Worm (Caenorhabditis elegans): ENCODE results near the gene nhr-120.

DNA sequence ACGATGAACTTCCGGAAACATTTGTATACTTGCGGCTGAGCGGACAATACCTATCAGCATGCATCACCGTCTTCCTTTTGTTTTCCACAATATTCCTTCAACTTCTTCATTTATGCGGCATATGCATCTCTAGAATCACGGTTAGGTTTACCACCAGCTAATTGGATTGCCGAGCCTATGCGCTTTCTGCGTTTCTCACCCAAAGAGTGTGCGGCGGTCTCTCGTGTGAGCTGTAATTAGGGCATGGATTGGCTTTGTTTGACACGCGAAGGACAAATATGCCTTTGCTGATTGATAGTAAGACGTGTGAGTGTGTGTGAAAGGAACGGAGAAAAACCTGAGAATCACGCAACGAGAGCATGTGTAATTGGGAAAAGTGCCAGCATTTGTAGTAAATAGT, 26.9 kb downstream of the nhr-120 start:
- no peak for TF ChIP-seq jun-1 (tag; optimal IDR thresholded peaks at IDR 0.05)
- TF ChIP-seq snpc-4 (tag; optimal IDR thresholded peaks at IDR 0.05) = no peak
- TF ChIP-seq alr-1 (tag; optimal IDR thresholded peaks at IDR 0.05; ENCODE audit: borderline replicate concordance) = no peak
